Worm (Caenorhabditis elegans) whole organism, dauer: ENCODE data around the gene E02H1.1.

Experiments
- unc-62 ChIP-seq: sonication (generic microtip); optimal IDR thresholded peaks from 2 replicates; lab custom pipeline; 2017; ENCODE audit warnings: missing biosample characterization, missing genetic modification reagents, missing genetic modification characterization

E02H1.1 gene

ce11 chrII:9583461-9583860 lies 7.5 kb downstream of the E02H1.1 start, which contains the start of gene wee-1.1:
Gene wee-1.1, minus strand, starts transcription at chrII:9583561.
- TF ChIP-seq unc-62 (GFP tag; lab: Kevin White, UChicago), result no peak

- no peak for TF ChIP-seq unc-62 (GFP tag; lab: Kevin White, UChicago)
Observed at ce11 chrII:9577630-9578029, 13.3 kb downstream of the E02H1.1 start.

- TF ChIP-seq unc-62 (GFP tag; lab: Kevin White, UChicago), result no peak
Observed at ce11 chrII:9576707-9577106, 14.3 kb downstream of the E02H1.1 start.

- TF ChIP-seq unc-62 (GFP tag; lab: Kevin White, UChicago), result no peak
Observed at ce11 chrII:9575670-9576069, 15.3 kb downstream of the E02H1.1 start, which contains the start of gene exc-7. Gene exc-7, plus strand, starts transcription at chrII:9575970.

ce11 chrII:9574406-9574805 lies 16.6 kb downstream of the E02H1.1 start:
- TF ChIP-seq unc-62 (GFP tag; lab: Kevin White, UChicago), result no peak

- no peak for TF ChIP-seq unc-62 (GFP tag; lab: Kevin White, UChicago)
Observed at ce11 chrII:9573412-9573811, 17.6 kb downstream of the E02H1.1 start.

ce11 chrII:9566045-9566444 lies 24.9 kb downstream of the E02H1.1 start:
- TF ChIP-seq unc-62 (GFP tag; lab: Kevin White, UChicago), result no peak

- no peak for TF ChIP-seq unc-62 (GFP tag; lab: Kevin White, UChicago)
Observed at ce11 chrII:9560895-9561294, 30.1 kb downstream of the E02H1.1 start.

- TF ChIP-seq unc-62 (GFP tag; lab: Kevin White, UChicago), result no peak
Observed at ce11 chrII:9559929-9560328, 31.0 kb downstream of the E02H1.1 start, which contains the start of gene F35H8.4. Gene F35H8.4, minus strand, starts transcription at chrII:9560029.

- no peak for TF ChIP-seq unc-62 (GFP tag; lab: Kevin White, UChicago)
Observed at ce11 chrII:9558906-9559305, 32.1 kb downstream of the E02H1.1 start.

- TF ChIP-seq unc-62 (GFP tag; lab: Kevin White, UChicago), result no peak
Observed at ce11 chrII:9557437-9558150, 33.4 kb downstream of the E02H1.1 start, which contains the start of gene zfp-2. Gene zfp-2, plus strand, starts transcription at chrII:9557650.

ce11 chrII:9556582-9556981 lies 34.4 kb downstream of the E02H1.1 start:
- no peak for TF ChIP-seq unc-62 (GFP tag; lab: Kevin White, UChicago)

- TF ChIP-seq unc-62 (GFP tag; lab: Kevin White, UChicago), result no peak
Observed at ce11 chrII:9554925-9555553, 35.9 kb downstream of the E02H1.1 start, which contains the start of gene F35H8.2. Gene F35H8.2, plus strand, starts transcription at chrII:9555503.

ce11 chrII:9553179-9553578 lies 37.8 kb downstream of the E02H1.1 start, which contains the start of gene F35H8.1:
Gene F35H8.1, minus strand, starts transcription at chrII:9553279.
- TF ChIP-seq unc-62 (GFP tag; lab: Kevin White, UChicago), result no peak

ce11 chrII:9551536-9551935 lies 39.4 kb downstream of the E02H1.1 start, which contains the start of gene F35H8.12:
Gene F35H8.12, plus strand, starts transcription at chrII:9551836.
- no peak for TF ChIP-seq unc-62 (GFP tag; lab: Kevin White, UChicago)

ce11 chrII:9550718-9551117 lies 40.2 kb downstream of the E02H1.1 start, which contains the start of gene sra-6:
Gene sra-6, minus strand, starts transcription at chrII:9550818.
- no peak for TF ChIP-seq unc-62 (GFP tag; lab: Kevin White, UChicago)
